Fruit fly (Drosophila melanogaster) whole organism: ENCODE results near the gene AMPKalpha.

Source experiments
- CG8478 ChIP-seq: fragments of >200 bp; optimal IDR thresholded peaks from 2 replicates; lab custom pipeline; 2018; ENCODE audit warnings: inconsistent platforms
- Dll ChIP-seq: fragments of >200 bp; optimal IDR thresholded peaks from 2 replicates; lab custom pipeline; 2017
- EcR ChIP-seq, 2 experiments: fragments of >200 bp; optimal IDR thresholded peaks; 2 replicates each; lab custom pipeline; 2017; ENCODE audit warnings: missing biosample characterization in 2 of 2, missing genetic modification characterization in 2 of 2, missing genetic modification reagents in 2 of 2
- pan ChIP-seq: fragments of >200 bp; optimal IDR thresholded peaks from 2 replicates; lab custom pipeline; 2017
- psq ChIP-seq: fragments of >200 bp; optimal IDR thresholded peaks from 2 replicates; lab custom pipeline; 2017
- usp ChIP-seq: fragments of >200 bp; optimal IDR thresholded peaks from 2 replicates; lab custom pipeline; 2017; ENCODE audit warnings: missing biosample characterization, missing genetic modification characterization, mixed read lengths

Gene AMPKalpha

DNA sequence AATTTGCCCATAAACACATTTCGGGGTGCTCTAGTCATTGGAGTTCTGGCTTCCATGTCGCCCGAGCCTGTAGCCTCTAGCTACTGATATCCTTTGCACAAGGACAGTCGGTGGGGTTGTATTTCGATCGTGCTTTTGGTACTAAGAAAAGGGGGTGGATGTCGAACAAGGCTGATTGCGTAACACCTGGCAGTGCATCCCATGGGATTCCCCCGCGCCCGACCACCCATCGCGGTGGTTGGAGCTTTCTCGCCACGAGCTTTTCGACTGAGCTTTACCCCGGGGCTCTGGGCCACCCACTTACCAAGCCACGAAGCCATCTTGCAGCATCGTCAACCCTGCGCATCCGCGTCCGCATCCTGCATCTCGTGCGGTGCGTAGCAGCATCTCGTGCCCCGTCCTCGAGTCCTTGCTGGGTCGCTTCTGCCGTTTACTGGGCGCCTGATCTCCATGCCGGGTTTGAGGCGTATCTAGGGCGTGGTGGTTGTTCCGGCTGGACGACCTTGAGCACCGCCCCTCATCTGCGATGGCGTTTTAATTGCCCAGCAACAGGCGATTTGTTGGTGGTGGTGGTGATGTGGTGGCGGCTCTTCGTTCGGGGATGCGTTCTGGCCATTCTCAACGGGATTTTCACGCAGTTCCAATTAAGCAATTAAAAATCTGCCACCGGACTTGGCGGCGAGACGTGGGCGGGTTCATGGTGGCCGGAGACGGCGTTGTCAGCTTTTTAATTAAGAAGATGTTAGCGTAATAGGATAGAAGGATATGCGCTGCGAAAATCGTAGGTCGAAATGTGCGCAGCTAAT lies 22.5 kb downstream of the AMPKalpha start:
- TF ChIP-seq Dll (lab: Kevin White, UChicago) (no peak), CG8478 (no peak), usp (GFP tag; lab: Kevin White, UChicago) (no peak)

DNA sequence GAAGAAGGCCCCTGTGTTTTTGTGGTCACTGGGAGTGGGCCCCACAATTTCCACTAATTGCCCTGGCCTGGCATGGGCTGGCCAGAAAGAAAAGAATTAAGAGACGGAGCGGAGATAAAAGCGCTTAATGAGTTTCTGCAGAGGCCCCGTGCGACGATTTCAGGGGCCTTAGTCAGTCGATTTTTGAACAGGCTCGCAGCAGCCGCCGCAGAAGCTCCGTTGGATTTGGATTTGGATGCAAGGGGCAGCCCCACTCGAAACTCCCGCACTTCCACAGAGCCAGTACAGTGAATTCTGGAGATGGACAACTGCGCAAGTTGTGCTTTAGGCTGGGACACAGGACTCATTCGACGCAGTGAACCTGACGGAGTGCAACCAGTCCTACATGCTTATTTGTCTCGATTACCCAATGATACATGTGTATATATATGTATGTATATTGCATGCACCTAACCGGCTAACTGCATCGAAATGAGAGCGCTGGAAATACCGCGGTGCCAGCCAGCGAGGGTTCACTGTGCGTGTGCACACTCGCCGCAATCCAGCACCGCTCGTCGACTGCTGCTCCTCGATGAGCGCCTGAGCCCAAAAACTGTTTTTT lies 23.2 kb downstream of the AMPKalpha start:
- no peak for TF ChIP-seq EcR (GFP tag; optimal IDR thresholded peaks at IDR 0.05; lab: Kevin White, UChicago)
- no peak for TF ChIP-seq Dll (lab: Kevin White, UChicago)
- no peak for TF ChIP-seq CG8478
- TF ChIP-seq psq (lab: Kevin White, UChicago) = no peak
- no peak for TF ChIP-seq pan (lab: Kevin White, UChicago)
- no peak for TF ChIP-seq usp (GFP tag; lab: Kevin White, UChicago)

DNA sequence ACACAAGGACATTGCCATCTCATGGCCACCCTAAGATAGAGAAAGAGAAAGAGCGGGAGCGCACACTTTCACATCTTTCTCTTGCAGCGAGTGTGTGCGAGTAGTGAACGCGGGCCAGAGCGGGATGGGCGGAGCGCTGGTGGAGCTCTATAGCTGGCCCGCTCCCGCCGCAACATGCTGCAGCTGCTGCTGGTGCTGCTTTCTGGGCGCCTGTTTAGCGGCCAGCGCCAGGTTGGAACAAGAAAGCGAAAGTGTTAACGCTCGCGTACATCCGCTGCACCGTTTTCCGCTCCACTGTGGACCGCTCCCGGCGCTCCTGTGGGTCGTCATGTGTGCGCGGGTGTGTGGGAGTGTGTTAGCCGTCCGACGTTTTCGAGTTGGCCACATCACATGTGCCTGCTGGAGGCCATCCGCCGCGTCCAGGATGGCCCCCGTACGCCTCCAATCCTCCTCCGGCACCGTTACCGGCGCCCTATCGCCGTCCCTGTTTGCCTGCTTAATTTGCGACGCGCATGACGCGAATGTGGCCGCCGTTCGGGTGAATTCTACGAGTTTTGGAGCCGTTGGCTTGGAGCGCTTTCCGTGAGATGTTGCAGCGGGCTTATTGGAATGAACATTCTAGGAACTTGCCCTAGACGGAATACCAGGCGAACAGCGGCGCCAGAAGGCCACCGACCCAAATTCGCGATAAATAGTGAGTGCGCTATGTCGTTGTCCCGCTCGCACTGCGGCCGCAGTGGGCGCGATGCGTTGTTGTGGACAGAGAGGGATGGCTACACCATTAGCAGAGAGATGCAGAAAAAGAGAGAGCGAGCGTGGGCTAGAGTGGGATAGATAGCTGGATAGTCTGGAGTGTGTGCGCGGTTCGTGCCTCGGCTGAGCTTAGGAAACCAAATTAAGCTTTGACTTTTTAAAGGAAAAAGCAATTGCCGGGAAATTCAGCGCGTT lies 24.0 kb downstream of the AMPKalpha start:
- TF ChIP-seq Dll (lab: Kevin White, UChicago) (peak; percentile 53), CG8478 (peak; percentile 95), psq (lab: Kevin White, UChicago) (no peak)

DNA sequence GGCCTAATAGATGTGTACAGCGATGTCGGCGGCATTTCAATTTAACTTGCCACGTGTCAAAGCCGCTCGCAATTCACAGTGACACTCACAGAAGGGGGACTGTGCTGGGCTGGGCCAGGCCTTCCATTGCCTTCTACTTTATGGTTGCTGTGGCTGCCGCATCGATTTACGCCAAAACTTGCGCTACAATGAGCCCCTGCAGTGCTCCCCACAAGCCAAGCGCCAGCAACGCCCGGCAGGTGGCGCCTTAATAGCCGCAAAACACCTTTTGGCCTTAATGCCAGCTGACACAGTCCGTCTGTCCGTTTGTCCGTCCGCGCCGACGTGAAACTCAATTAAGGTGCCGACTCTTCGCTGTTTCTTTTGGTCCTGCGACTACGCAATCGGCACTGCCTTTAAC lies 29.7 kb downstream of the AMPKalpha start:
- TF ChIP-seq usp (GFP tag; lab: Kevin White, UChicago) (no peak), pan (lab: Kevin White, UChicago) (no peak), CG8478 (no peak), Dll (lab: Kevin White, UChicago) (no peak), EcR (GFP tag; optimal IDR thresholded peaks at IDR 0.05; lab: Kevin White, UChicago) (no peak), psq (lab: Kevin White, UChicago) (no peak)

DNA sequence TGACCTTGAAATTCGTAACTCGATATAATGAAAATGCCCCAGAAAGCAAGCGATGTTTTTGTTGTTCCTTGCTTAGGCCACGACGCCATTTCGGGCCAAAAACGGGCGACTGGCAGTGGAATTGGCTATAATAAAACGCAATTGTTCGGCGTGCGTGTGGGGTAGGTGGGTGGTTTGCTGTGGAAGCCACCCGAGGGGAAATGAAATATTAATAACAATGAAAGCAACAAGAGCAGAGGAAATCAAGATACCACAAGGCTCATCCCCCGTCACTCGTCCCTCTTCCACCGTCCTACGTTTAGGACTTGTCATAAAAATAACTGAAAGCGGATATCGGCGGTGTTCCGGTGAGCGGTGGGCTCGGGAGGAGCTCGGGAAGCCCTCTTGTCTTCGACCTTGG lies 30.4 kb downstream of the AMPKalpha start:
- TF ChIP-seq usp (GFP tag; lab: Kevin White, UChicago) (no peak), CG8478 (no peak), psq (lab: Kevin White, UChicago) (no peak), Dll (lab: Kevin White, UChicago) (no peak), EcR (GFP tag; optimal IDR thresholded peaks at IDR 0.05; lab: Kevin White, UChicago) (no peak), pan (lab: Kevin White, UChicago) (no peak)

dm6 chrX:1407683-1408082 lies 32.3 kb downstream of the AMPKalpha start:
- TF ChIP-seq Dll (lab: Kevin White, UChicago) = no peak
- TF ChIP-seq pan (lab: Kevin White, UChicago) = no peak
- TF ChIP-seq psq (lab: Kevin White, UChicago) = no peak
- no peak for TF ChIP-seq usp (GFP tag; lab: Kevin White, UChicago)
- TF ChIP-seq CG8478 = no peak
- TF ChIP-seq EcR (GFP tag; optimal IDR thresholded peaks at IDR 0.05; lab: Kevin White, UChicago) = no peak

dm6 chrX:1408964-1409363 lies 33.6 kb downstream of the AMPKalpha start, which contains the start of gene futsch:
futsch (plus strand) TSS chrX:1409069.
- TF ChIP-seq CG8478 = no peak
- no peak for TF ChIP-seq usp (GFP tag; lab: Kevin White, UChicago)
- TF ChIP-seq EcR (GFP tag; optimal IDR thresholded peaks at IDR 0.05; lab: Kevin White, UChicago) = no peak
- TF ChIP-seq psq (lab: Kevin White, UChicago) = no peak
- no peak for TF ChIP-seq Dll (lab: Kevin White, UChicago)
- TF ChIP-seq pan (lab: Kevin White, UChicago) = no peak

DNA sequence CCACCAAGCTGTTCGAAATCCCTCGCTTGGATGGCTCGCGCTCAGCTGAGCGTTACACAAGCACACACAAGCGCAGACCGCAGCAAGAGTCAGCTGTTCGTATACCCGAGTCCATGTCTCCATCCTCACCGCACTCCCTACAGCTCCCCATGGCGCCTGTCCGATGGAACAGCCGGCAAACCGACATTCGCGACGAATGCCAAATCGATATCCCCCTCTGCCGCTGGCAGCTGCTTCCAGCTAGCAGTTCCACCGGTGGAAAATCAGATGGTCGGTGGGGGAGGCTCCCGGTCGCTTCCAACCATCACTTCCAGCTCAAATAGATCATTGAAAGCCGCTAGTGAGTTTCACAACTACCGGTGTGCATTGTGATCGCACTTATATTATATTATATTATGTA lies 35.0 kb downstream of the AMPKalpha start:
- TF ChIP-seq pan (lab: Kevin White, UChicago) (no peak), Dll (lab: Kevin White, UChicago) (no peak), psq (lab: Kevin White, UChicago) (no peak), usp (GFP tag; lab: Kevin White, UChicago) (no peak), EcR (GFP tag; optimal IDR thresholded peaks at IDR 0.05; lab: Kevin White, UChicago) (no peak), CG8478 (no peak)

- TF ChIP-seq EcR (GFP tag; optimal IDR thresholded peaks at IDR 0.05; lab: Kevin White, UChicago) = no peak
- TF ChIP-seq pan (lab: Kevin White, UChicago) = no peak
- TF ChIP-seq usp (GFP tag; lab: Kevin White, UChicago) = no peak
- TF ChIP-seq Dll (lab: Kevin White, UChicago) = no peak
- TF ChIP-seq psq (lab: Kevin White, UChicago) = no peak
- no peak for TF ChIP-seq CG8478
These were observed 36.0 kb downstream of the AMPKalpha start for dm6 chrX:1411225-1411932.

DNA sequence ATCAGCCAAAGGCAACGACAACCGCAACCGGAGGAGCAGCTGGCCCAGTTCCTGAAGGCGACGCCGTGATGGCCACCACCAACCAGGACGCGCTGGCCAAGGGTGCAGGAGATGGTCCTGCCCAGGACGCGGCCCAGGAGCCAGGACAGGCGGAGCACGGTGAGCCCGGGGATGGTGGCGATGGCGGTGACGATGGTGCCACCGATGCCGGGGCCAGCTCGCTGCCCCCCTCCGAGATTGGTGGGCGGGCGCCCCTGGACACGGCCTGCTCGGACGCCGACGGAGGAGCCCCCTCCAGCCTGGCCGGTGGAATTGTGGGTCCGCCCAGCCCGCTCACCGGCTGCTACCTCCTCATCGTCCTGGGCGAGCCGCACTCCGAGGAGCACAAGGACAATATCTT lies 38.9 kb downstream of the AMPKalpha start:
- TF ChIP-seq EcR (GFP tag; optimal IDR thresholded peaks at IDR 0.05; lab: Kevin White, UChicago) (no peak), usp (GFP tag; lab: Kevin White, UChicago) (no peak), psq (lab: Kevin White, UChicago) (no peak), pan (lab: Kevin White, UChicago) (no peak), CG8478 (no peak), Dll (lab: Kevin White, UChicago) (no peak)
